Worm (Caenorhabditis elegans): ENCODE data around the gene Y116A8C.37.

ce11 chrIV:17166974-17167373, 36.0 kb upstream of the Y116A8C.37 start, which contains the start of gene skr-12:
- TF ChIP-seq ref-1 (GFP tag; conservative IDR thresholded peaks at IDR 0.05) (no peak), klf-2 (GFP tag; conservative IDR thresholded peaks at IDR 0.05) (no peak), ztf-23 (GFP tag; IDR thresholded peaks at IDR 0.05) (no peak), flt-1 (GFP tag; IDR thresholded peaks at IDR 0.05) (no peak), tab-1 (GFP tag; IDR thresholded peaks at IDR 0.05) (no peak), cog-1 (tag; optimal IDR thresholded peaks at IDR 0.05) (no peak)
